Worm (Caenorhabditis elegans): Measurements from ENCODE around the gene F08C6.18.

F08C6.18 gene

ce11 chrX:7573572-7573628, at the start of gene F08C6.18, which contains the start of gene unc-98:
F08C6.18 (minus strand) TSS chrX:7573628.
unc-98 (minus strand) TSS chrX:7573619.
- TF ChIP-seq mab-5 (tag; optimal IDR thresholded peaks at IDR 0.05) (no peak), bed-3 (GFP tag; optimal IDR thresholded peaks at IDR 0.05) (no peak), pha-4 (tag; optimal IDR thresholded peaks at IDR 0.05) (no peak), unc-62 (GFP tag; optimal IDR thresholded peaks at IDR 0.05) (no peak), nhr-12 (tag; optimal IDR thresholded peaks at IDR 0.05) (no peak), elt-3 (tag; optimal IDR thresholded peaks at IDR 0.05) (no peak)

ce11 chrX:7614466-7614865, 41.0 kb upstream of the F08C6.18 start:
- TF ChIP-seq sem-2 (GFP tag; optimal IDR thresholded peaks at IDR 0.05) = no peak
- TF ChIP-seq unc-120 (tag; optimal IDR thresholded peaks at IDR 0.05; ENCODE audit: poor library complexity, severe bottlenecking) = no peak
- TF ChIP-seq nhr-12 (tag; optimal IDR thresholded peaks at IDR 0.05) = no peak
- TF ChIP-seq ceh-83 (GFP tag; optimal IDR thresholded peaks at IDR 0.05) = no peak
- TF ChIP-seq ztf-11 (tag; optimal IDR thresholded peaks at IDR 0.05) = no peak
- no peak for TF ChIP-seq ceh-39 (tag; optimal IDR thresholded peaks at IDR 0.05)
- TF ChIP-seq unc-62 (GFP tag; optimal IDR thresholded peaks at IDR 0.05) = no peak
- TF ChIP-seq nhr-76 (tag; optimal IDR thresholded peaks at IDR 0.05) = no peak
- no peak for TF ChIP-seq nhr-2 (tag; optimal IDR thresholded peaks at IDR 0.05)
- TF ChIP-seq unc-39 (tag; optimal IDR thresholded peaks at IDR 0.05) = no peak
- no peak for TF ChIP-seq mab-5 (tag; optimal IDR thresholded peaks at IDR 0.05)
- TF ChIP-seq lsy-2 (tag; optimal IDR thresholded peaks at IDR 0.05) = no peak
- no peak for TF ChIP-seq lin-13 (tag; optimal IDR thresholded peaks at IDR 0.05)
- no peak for TF ChIP-seq nhr-237 (tag; optimal IDR thresholded peaks at IDR 0.05)

- TF ChIP-seq unc-62 (GFP tag; optimal IDR thresholded peaks at IDR 0.05) = no peak
- TF ChIP-seq cnd-1 (tag; optimal IDR thresholded peaks at IDR 0.05) = no peak
- TF ChIP-seq nhr-2 (tag; optimal IDR thresholded peaks at IDR 0.05) = no peak
- TF ChIP-seq ceh-39 (tag; optimal IDR thresholded peaks at IDR 0.05) = no peak
Measured at ce11 chrX:7607982-7608381, 34.6 kb upstream of the F08C6.18 start, which contains the start of gene twk-17. twk-17 (minus strand) TSS chrX:7608082.

- TF ChIP-seq unc-62 (GFP tag; optimal IDR thresholded peaks at IDR 0.05) = no peak
Measured at ce11 chrX:7596627-7597026, 23.2 kb upstream of the F08C6.18 start, which contains the start of gene C44E12.1. C44E12.1 (plus strand) TSS chrX:7596927.

ce11 chrX:7596029-7596428, 22.6 kb upstream of the F08C6.18 start:
- TF ChIP-seq ces-1 (GFP tag; optimal IDR thresholded peaks at IDR 0.05) = no peak
- no peak for TF ChIP-seq lsy-2 (tag; optimal IDR thresholded peaks at IDR 0.05)
- TF ChIP-seq bed-3 (GFP tag; optimal IDR thresholded peaks at IDR 0.05) = no peak
- TF ChIP-seq lin-13 (tag; optimal IDR thresholded peaks at IDR 0.05) = no peak
- no peak for TF ChIP-seq flh-1 (GFP tag; optimal IDR thresholded peaks at IDR 0.05)
- TF ChIP-seq unc-120 (tag; optimal IDR thresholded peaks at IDR 0.05; ENCODE audit: poor library complexity, severe bottlenecking) = no peak
- TF ChIP-seq nhr-237 (tag; optimal IDR thresholded peaks at IDR 0.05) = no peak
- no peak for TF ChIP-seq nhr-28 (tag; optimal IDR thresholded peaks at IDR 0.05)
- TF ChIP-seq snpc-4 (tag; optimal IDR thresholded peaks at IDR 0.05) = no peak
- no peak for TF ChIP-seq hlh-1 (tag; optimal IDR thresholded peaks at IDR 0.05)
- TF ChIP-seq ceh-83 (GFP tag; optimal IDR thresholded peaks at IDR 0.05) = no peak
- no peak for TF ChIP-seq cnd-1 (tag; optimal IDR thresholded peaks at IDR 0.05)
- TF ChIP-seq mls-2 (tag; optimal IDR thresholded peaks at IDR 0.05) = no peak
- TF ChIP-seq pha-4 (tag; optimal IDR thresholded peaks at IDR 0.05) = no peak
- TF ChIP-seq elt-1 (tag; optimal IDR thresholded peaks at IDR 0.05; ENCODE audit: borderline replicate concordance, insufficient read depth) = no peak
- TF ChIP-seq nhr-12 (tag; optimal IDR thresholded peaks at IDR 0.05) = no peak

ce11 chrX:7593931-7594544, 20.6 kb upstream of the F08C6.18 start:
- TF ChIP-seq lin-32 (GFP tag; optimal IDR thresholded peaks at IDR 0.05) (no peak), sem-2 (GFP tag; optimal IDR thresholded peaks at IDR 0.05) (no peak), bed-3 (GFP tag; optimal IDR thresholded peaks at IDR 0.05) (no peak), blmp-1 (tag; optimal IDR thresholded peaks at IDR 0.05) (no peak), M03D4.4 (tag; optimal IDR thresholded peaks at IDR 0.05) (no peak)

ce11 chrX:7590756-7591155, 17.3 kb upstream of the F08C6.18 start:
- TF ChIP-seq hlh-1 (tag; optimal IDR thresholded peaks at IDR 0.05) (no peak), nhr-28 (tag; optimal IDR thresholded peaks at IDR 0.05) (no peak), blmp-1 (tag; optimal IDR thresholded peaks at IDR 0.05) (no peak), tbx-8 (GFP tag; optimal IDR thresholded peaks at IDR 0.05) (no peak), flh-1 (GFP tag; optimal IDR thresholded peaks at IDR 0.05) (no peak), nhr-2 (tag; optimal IDR thresholded peaks at IDR 0.05) (no peak), elt-3 (tag; optimal IDR thresholded peaks at IDR 0.05) (no peak), lin-13 (tag; optimal IDR thresholded peaks at IDR 0.05) (no peak), ztf-11 (tag; optimal IDR thresholded peaks at IDR 0.05) (no peak)
